Fruit fly (Drosophila melanogaster): ENCODE results near the gene nonA-l.

DNA sequence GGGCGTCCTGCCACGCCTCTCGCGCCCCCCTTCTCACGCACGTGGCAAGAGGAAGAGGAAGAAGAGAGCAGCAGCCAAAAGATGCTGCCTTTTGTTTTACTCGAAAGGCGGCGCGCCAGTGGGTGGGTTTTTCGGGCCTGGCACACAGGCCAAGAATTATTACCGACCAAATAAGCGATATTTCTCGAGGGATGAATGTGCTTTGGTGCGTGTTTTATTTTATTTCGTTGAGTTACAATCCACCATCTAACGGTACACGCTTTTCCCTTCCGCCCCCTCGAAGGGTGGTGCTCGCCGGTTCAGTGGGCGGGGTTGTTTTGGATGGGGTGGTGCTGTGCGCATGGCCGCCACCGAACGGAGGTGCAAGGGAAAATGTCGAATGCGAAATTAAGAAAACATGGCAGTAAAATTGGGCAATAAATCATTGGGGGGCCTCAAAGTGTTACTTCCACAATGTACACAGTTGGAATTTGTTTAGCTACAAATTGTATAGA, 32.3 kb downstream of the nonA-l start:
- TF ChIP-seq CG13775 (GFP tag; optimal IDR thresholded peaks at IDR 0.05) (no peak), slbo (GFP tag; IDR thresholded peaks at IDR 0.05) (no peak), bbx (GFP tag; IDR thresholded peaks at IDR 0.05; ENCODE audit: partially characterized antibody) (no peak), croc (GFP tag; conservative IDR thresholded peaks at IDR 0.05) (no peak), Hr78 (GFP tag; optimal IDR thresholded peaks at IDR 0.05) (no peak), ERR (GFP tag; optimal IDR thresholded peaks at IDR 0.05) (no peak)

Data from whole organism, embryonic.